Worm (Caenorhabditis elegans): Measurements from ENCODE around the gene F54F7.14.

ce11 chrX:11850082-11850481, 590 bp upstream of the F54F7.14 start, which contains the start of gene F54F7.3:
- TF ChIP-seq ama-1 (optimal IDR thresholded peaks at IDR 0.05) = no peak
- TF ChIP-seq ceh-45 (GFP tag; IDR thresholded peaks at IDR 0.05) = no peak
- TF ChIP-seq ets-4 (tag; optimal IDR thresholded peaks at IDR 0.05) = no peak
- TF ChIP-seq ceh-22 (tag; optimal IDR thresholded peaks at IDR 0.05) = no peak
- TF ChIP-seq fkh-10 (GFP tag; optimal IDR thresholded peaks at IDR 0.05) = no peak
- TF ChIP-seq nhr-232 (tag; optimal IDR thresholded peaks at IDR 0.05) = no peak
- TF ChIP-seq pqm-1 (tag; optimal IDR thresholded peaks at IDR 0.05) = no peak
- no peak for TF ChIP-seq eyg-1 (tag; optimal IDR thresholded peaks at IDR 0.05)
- TF ChIP-seq fax-1 (tag; optimal IDR thresholded peaks at IDR 0.05) = no peak
